Worm (Caenorhabditis elegans) whole organism, mixed stage, embryonic: ENCODE results near the gene col-132.

Experiments
- M03D4.4 ChIP-seq: sonication (generic microtip); optimal IDR thresholded peaks from 2 replicates; lab custom pipeline; 2017; ENCODE audit warnings: mild to moderate bottlenecking, missing genetic modification characterization, missing compliant biosample characterization
- bed-3 ChIP-seq: fragments of 200-800 bp; sonication (Bioruptor generic); optimal IDR thresholded peaks from 3 replicates; lab custom pipeline; 2018; ENCODE audit warnings: mild to moderate bottlenecking, missing genetic modification characterization, moderate library complexity, missing compliant biosample characterization
- blmp-1 ChIP-seq: fragments of 150-350 bp; optimal IDR thresholded peaks from 2 replicates; lab custom pipeline; 2014; ENCODE audit warnings: missing biosample characterization, missing genetic modification characterization
- ceh-43 ChIP-seq: fragments of 200-800 bp; sonication (Bioruptor generic); optimal IDR thresholded peaks from 2 replicates; lab custom pipeline; 2018; ENCODE audit warnings: mild to moderate bottlenecking, missing genetic modification characterization, moderate library complexity, missing compliant biosample characterization
- ceh-83 ChIP-seq: fragments of 200-800 bp; sonication (Bioruptor generic); optimal IDR thresholded peaks from 2 replicates; lab custom pipeline; 2018; ENCODE audit warnings: mild to moderate bottlenecking, missing genetic modification characterization, missing compliant biosample characterization
- cnd-1 ChIP-seq: fragments of 200-800 bp; sonication (Bioruptor generic); optimal IDR thresholded peaks from 2 replicates; lab custom pipeline; 2018; ENCODE audit warnings: mild to moderate bottlenecking, missing genetic modification characterization, missing compliant biosample characterization
- drap-1 ChIP-seq: fragments of 200-800 bp; sonication (Bioruptor generic); optimal IDR thresholded peaks from 3 replicates; lab custom pipeline; 2018; ENCODE audit warnings: mild to moderate bottlenecking, missing genetic modification characterization, missing compliant biosample characterization
- elt-1 ChIP-seq: sonication (generic microtip); optimal IDR thresholded peaks from 2 replicates; lab custom pipeline; 2017; ENCODE audit warnings: missing genetic modification characterization, mild to moderate bottlenecking, missing compliant biosample characterization, antibody characterized with exemption, moderate library complexity, borderline replicate concordance; ENCODE audit not compliant: insufficient read depth
- elt-3 ChIP-seq: fragments of 150-350 bp; optimal IDR thresholded peaks from 2 replicates; lab custom pipeline; 2014; ENCODE audit warnings: missing biosample characterization, missing genetic modification characterization
- flh-1 ChIP-seq: fragments of 200-800 bp; sonication (Bioruptor generic); optimal IDR thresholded peaks from 2 replicates; lab custom pipeline; 2018; ENCODE audit warnings: mild to moderate bottlenecking, missing genetic modification characterization, moderate library complexity, missing compliant biosample characterization
- hlh-1 ChIP-seq: fragments of 150-350 bp; optimal IDR thresholded peaks from 2 replicates; lab custom pipeline; 2014; ENCODE audit warnings: missing biosample characterization, missing genetic modification reagents, missing genetic modification characterization
- lin-13 ChIP-seq: fragments of 150-350 bp; optimal IDR thresholded peaks from 2 replicates; lab custom pipeline; 2014; ENCODE audit warnings: missing biosample characterization, missing genetic modification characterization
- lin-32 ChIP-seq: fragments of 200-800 bp; sonication (Bioruptor generic); optimal IDR thresholded peaks from 2 replicates; lab custom pipeline; 2018; ENCODE audit warnings: mild to moderate bottlenecking, missing genetic modification characterization, missing compliant biosample characterization
- lsy-2 ChIP-seq: fragments of 150-350 bp; optimal IDR thresholded peaks from 2 replicates; lab custom pipeline; 2014; ENCODE audit warnings: missing biosample characterization, missing genetic modification characterization
- mab-5 ChIP-seq: fragments of 150-350 bp; optimal IDR thresholded peaks from 2 replicates; lab custom pipeline; 2014; ENCODE audit warnings: missing biosample characterization, missing genetic modification characterization
- mep-1 ChIP-seq: fragments of 150-350 bp; optimal IDR thresholded peaks from 2 replicates; lab custom pipeline; 2017; ENCODE audit warnings: missing biosample characterization, missing genetic modification reagents, missing genetic modification characterization, inconsistent platforms
- mls-2 ChIP-seq: sonication (generic microtip); optimal IDR thresholded peaks from 2 replicates; lab custom pipeline; 2016; ENCODE audit warnings: mild to moderate bottlenecking, missing genetic modification characterization, moderate library complexity, missing compliant biosample characterization
- nhr-12 ChIP-seq: fragments of 150-350 bp; optimal IDR thresholded peaks from 2 replicates; lab custom pipeline; 2014; ENCODE audit warnings: missing biosample characterization, missing genetic modification characterization
- nhr-237 ChIP-seq: fragments of 150-350 bp; optimal IDR thresholded peaks from 2 replicates; lab custom pipeline; 2014; ENCODE audit warnings: missing biosample characterization, missing genetic modification characterization
- nhr-28 ChIP-seq: fragments of 150-350 bp; optimal IDR thresholded peaks from 2 replicates; lab custom pipeline; 2014; ENCODE audit warnings: missing biosample characterization, missing genetic modification characterization
- nhr-76 ChIP-seq: sonication (generic microtip); optimal IDR thresholded peaks from 2 replicates; lab custom pipeline; 2017; ENCODE audit warnings: missing biosample characterization, missing genetic modification characterization
- pha-4 ChIP-seq: fragments of 150-350 bp; optimal IDR thresholded peaks from 2 replicates; lab custom pipeline; 2018; ENCODE audit warnings: missing biosample characterization, missing genetic modification reagents, missing genetic modification characterization
- sem-2 ChIP-seq: fragments of 200-800 bp; sonication (Bioruptor generic); optimal IDR thresholded peaks from 2 replicates; lab custom pipeline; 2018; ENCODE audit warnings: mild to moderate bottlenecking, missing genetic modification characterization, missing compliant biosample characterization
- snpc-4 ChIP-seq: fragments of 150-350 bp; optimal IDR thresholded peaks from 2 replicates; lab custom pipeline; 2014; ENCODE audit warnings: missing biosample characterization, missing genetic modification characterization
- sptf-1 ChIP-seq: sonication (generic microtip); optimal IDR thresholded peaks from 2 replicates; lab custom pipeline; 2017; ENCODE audit warnings: mild to moderate bottlenecking, missing genetic modification characterization, moderate library complexity, missing compliant biosample characterization
- tbx-8 ChIP-seq: fragments of 200-800 bp; sonication (Bioruptor generic); optimal IDR thresholded peaks from 2 replicates; lab custom pipeline; 2018; ENCODE audit warnings: mild to moderate bottlenecking, missing genetic modification characterization, moderate library complexity, missing compliant biosample characterization
- unc-120 ChIP-seq: sonication (generic microtip); optimal IDR thresholded peaks from 2 replicates; lab custom pipeline; 2017; ENCODE audit warnings: missing genetic modification characterization, missing compliant biosample characterization; ENCODE audit not compliant: poor library complexity, severe bottlenecking
- unc-39 ChIP-seq: fragments of 150-350 bp; optimal IDR thresholded peaks from 2 replicates; lab custom pipeline; 2014; ENCODE audit warnings: missing biosample characterization, missing genetic modification characterization
- unc-62 ChIP-seq: fragments of 150-350 bp; optimal IDR thresholded peaks from 2 replicates; lab custom pipeline; 2014; ENCODE audit warnings: missing biosample characterization, missing genetic modification reagents, missing genetic modification characterization
- zip-8 ChIP-seq: fragments of 150-350 bp; optimal IDR thresholded peaks from 2 replicates; lab custom pipeline; 2014; ENCODE audit warnings: missing biosample characterization, missing genetic modification characterization
- ztf-11 ChIP-seq: fragments of 150-350 bp; optimal IDR thresholded peaks from 2 replicates; lab custom pipeline; 2014; ENCODE audit warnings: missing biosample characterization, missing genetic modification characterization

col-132 gene

ce11 chrIV:13077694-13078093 is 13.2 kb downstream of the col-132 start:
- TF ChIP-seq unc-120 (no peak), nhr-28 (tag; lab: Kevin White, UChicago) (no peak), tbx-8 (no peak), ceh-43 (GFP tag; lab: Kevin White, UChicago) (no peak), ztf-11 (tag; lab: Kevin White, UChicago) (no peak), blmp-1 (tag; lab: Kevin White, UChicago) (no peak), lin-13 (no peak), nhr-237 (tag; lab: Kevin White, UChicago) (no peak), sem-2 (GFP tag; lab: Kevin White, UChicago) (no peak), hlh-1 (tag; lab: Kevin White, UChicago) (no peak), zip-8 (tag; lab: Kevin White, UChicago) (no peak), unc-39 (tag; lab: Kevin White, UChicago) (no peak)

ce11 chrIV:13076620-13077019 is 14.2 kb downstream of the col-132 start, which contains the start of gene C39E9.7:
Gene C39E9.7, minus strand, starts transcription at chrIV:13076720.
- TF ChIP-seq nhr-76 (tag; lab: Kevin White, UChicago) (no peak), flh-1 (GFP tag; lab: Kevin White, UChicago) (no peak), zip-8 (tag; lab: Kevin White, UChicago) (no peak), sptf-1 (tag; lab: Kevin White, UChicago) (no peak)

ce11 chrIV:13075625-13076252 is 15.1 kb downstream of the col-132 start:
- TF ChIP-seq drap-1 (GFP tag; lab: Kevin White, UChicago) = no peak
- TF ChIP-seq mab-5 (tag; lab: Kevin White, UChicago) = no peak
- no peak for TF ChIP-seq lin-13
- no peak for TF ChIP-seq lin-32 (GFP tag; lab: Kevin White, UChicago)
- TF ChIP-seq tbx-8 = no peak
- no peak for TF ChIP-seq ceh-83 (GFP tag; lab: Kevin White, UChicago)
- no peak for TF ChIP-seq elt-3 (tag; lab: Kevin White, UChicago)

- no peak for TF ChIP-seq snpc-4 (tag; lab: Kevin White, UChicago)
- TF ChIP-seq elt-3 (tag; lab: Kevin White, UChicago) = no peak
- TF ChIP-seq drap-1 (GFP tag; lab: Kevin White, UChicago) = no peak
- no peak for TF ChIP-seq nhr-12 (tag; lab: Kevin White, UChicago)
- TF ChIP-seq cnd-1 (tag; lab: Kevin White, UChicago) = no peak
- TF ChIP-seq pha-4 (tag; lab: Kevin White, UChicago) = no peak
- no peak for TF ChIP-seq M03D4.4 (tag; lab: Kevin White, UChicago)
- no peak for TF ChIP-seq unc-39 (tag; lab: Kevin White, UChicago)
- TF ChIP-seq unc-62 (GFP tag; lab: Kevin White, UChicago) = no peak
- no peak for TF ChIP-seq elt-1 (tag; lab: Kevin White, UChicago)
- TF ChIP-seq lin-13 = no peak
These were observed 19.4 kb downstream of the col-132 start, which contains the start of gene scl-8 for ce11 chrIV:13071445-13071844. Gene scl-8, plus strand, starts transcription at chrIV:13071745.

- TF ChIP-seq lsy-2 (tag; lab: Kevin White, UChicago) (no peak), M03D4.4 (tag; lab: Kevin White, UChicago) (no peak), mls-2 (tag; lab: Kevin White, UChicago) (no peak), lin-13 (no peak), mep-1 (tag; lab: Kevin White, UChicago) (no peak), elt-1 (tag; lab: Kevin White, UChicago) (no peak), nhr-28 (tag; lab: Kevin White, UChicago) (no peak), unc-120 (no peak), ceh-43 (GFP tag; lab: Kevin White, UChicago) (no peak), mab-5 (tag; lab: Kevin White, UChicago) (no peak), drap-1 (GFP tag; lab: Kevin White, UChicago) (no peak), bed-3 (GFP tag; lab: Kevin White, UChicago) (no peak), ceh-83 (GFP tag; lab: Kevin White, UChicago) (no peak), zip-8 (tag; lab: Kevin White, UChicago) (no peak), cnd-1 (tag; lab: Kevin White, UChicago) (no peak), nhr-12 (tag; lab: Kevin White, UChicago) (no peak)
These were observed 20.7 kb downstream of the col-132 start, which contains the start of gene scl-7 for ce11 chrIV:13070142-13070541. Gene scl-7, plus strand, starts transcription at chrIV:13070442.
